Worm (Caenorhabditis elegans): ENCODE data around the gene igcm-2.

ce11 chrX:6412575-6412974 is 21.2 kb upstream of the igcm-2 start, which contains the start of gene T22E5.1:
- TF ChIP-seq set-16 (GFP tag; IDR thresholded peaks at IDR 0.05): no peak
- no peak for TF ChIP-seq lsy-2 (tag; optimal IDR thresholded peaks at IDR 0.05)
- no peak for TF ChIP-seq lin-13 (GFP tag; optimal IDR thresholded peaks at IDR 0.05)
- no peak for TF ChIP-seq ama-1 (optimal IDR thresholded peaks at IDR 0.05)
- TF ChIP-seq aha-1 (tag): no peak
- no peak for TF ChIP-seq ceh-32 (tag; optimal IDR thresholded peaks at IDR 0.05; ENCODE audit: poor library complexity)
- TF ChIP-seq saeg-2 (GFP tag; IDR thresholded peaks at IDR 0.05): no peak
- no peak for TF ChIP-seq zip-11 (GFP tag; IDR thresholded peaks at IDR 0.05)
- TF ChIP-seq aly-2 (tag; optimal IDR thresholded peaks at IDR 0.05): no peak
- no peak for TF ChIP-seq ceh-82 (tag; optimal IDR thresholded peaks at IDR 0.05)
- no peak for TF ChIP-seq hlh-11 (tag; optimal IDR thresholded peaks at IDR 0.05)
- TF ChIP-seq sdz-12 (GFP tag; optimal IDR thresholded peaks at IDR 0.05): no peak
- no peak for TF ChIP-seq ceh-28 (tag; optimal IDR thresholded peaks at IDR 0.05)
